Worm (Caenorhabditis elegans) whole organism, L4/young adult: Measurements from ENCODE around the gene C17A2.2.

ENCODE experiments used
- W03F9.2 ChIP-seq: fragments of 150-350 bp; optimal IDR thresholded peaks from 2 replicates; lab custom pipeline; 2014; ENCODE audit warnings: missing biosample characterization, missing genetic modification characterization
- dao-5 ChIP-seq: sonication (generic microtip); optimal IDR thresholded peaks from 2 replicates; lab custom pipeline; 2016; ENCODE audit warnings: missing genotype, missing genetic modification characterization, moderate library complexity, missing compliant biosample characterization
- him-1 ChIP-seq: sonication (generic microtip); optimal IDR thresholded peaks from 2 replicates; lab custom pipeline; 2016; ENCODE audit warnings: missing genotype, missing genetic modification reagents, missing genetic modification characterization, missing compliant biosample characterization

C17A2.2 gene

DNA sequence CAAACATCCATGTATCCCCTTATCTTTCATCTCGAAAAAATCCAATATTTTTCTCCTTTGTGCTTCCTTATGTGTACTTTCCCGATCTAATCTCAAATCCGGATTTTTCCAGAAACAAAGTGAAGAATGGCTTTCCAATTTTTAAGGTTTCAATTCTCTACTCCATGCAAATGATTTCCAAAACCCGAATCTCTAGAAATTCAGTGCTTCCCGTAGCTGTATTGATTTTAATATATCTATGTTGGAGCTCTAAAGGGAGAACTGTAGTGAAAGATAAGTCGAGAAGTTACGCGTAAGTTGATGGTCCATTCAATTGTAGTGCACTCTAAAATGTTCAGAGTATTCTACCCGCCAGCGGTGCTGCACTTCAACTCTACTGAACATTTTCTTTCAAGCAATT, 6.6 kb upstream of the C17A2.2 start, which contains the start of gene C17A2.4:
C17A2.4 (plus strand) TSS at position 301 of the 400 bp plus-strand sequence.
- TF ChIP-seq him-1 (tag; lab: Kevin White, UChicago) (no peak), dao-5 (tag; lab: Kevin White, UChicago) (no peak), W03F9.2 (no peak)

DNA sequence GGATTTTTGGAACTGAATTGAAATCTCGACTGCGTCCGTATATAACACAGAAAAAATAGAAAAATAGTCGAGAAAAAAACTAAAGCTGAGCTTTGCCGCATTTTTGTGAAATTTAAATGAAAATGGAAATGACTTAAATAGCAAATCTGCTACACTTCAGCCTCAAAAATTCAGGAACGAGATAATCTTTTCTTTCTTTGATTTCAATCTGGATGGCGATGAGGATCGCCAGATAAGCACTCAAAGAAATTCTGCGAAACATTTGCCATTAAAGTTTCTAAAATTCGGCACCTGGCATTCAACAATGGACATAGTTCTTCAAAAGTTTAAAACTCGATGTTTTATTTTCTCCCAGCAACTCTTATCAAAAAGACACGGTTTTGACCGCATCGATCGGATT, 2.8 kb upstream of the C17A2.2 start, which contains the start of the genes C17A2.7 and C17A2.3:
C17A2.7 (minus strand) TSS at position 101 of the 400 bp plus-strand sequence.
C17A2.3 (plus strand) TSS at position 305 of the 400 bp plus-strand sequence.
- TF ChIP-seq W03F9.2 (no peak), dao-5 (tag; lab: Kevin White, UChicago) (no peak), him-1 (tag; lab: Kevin White, UChicago) (no peak)

DNA sequence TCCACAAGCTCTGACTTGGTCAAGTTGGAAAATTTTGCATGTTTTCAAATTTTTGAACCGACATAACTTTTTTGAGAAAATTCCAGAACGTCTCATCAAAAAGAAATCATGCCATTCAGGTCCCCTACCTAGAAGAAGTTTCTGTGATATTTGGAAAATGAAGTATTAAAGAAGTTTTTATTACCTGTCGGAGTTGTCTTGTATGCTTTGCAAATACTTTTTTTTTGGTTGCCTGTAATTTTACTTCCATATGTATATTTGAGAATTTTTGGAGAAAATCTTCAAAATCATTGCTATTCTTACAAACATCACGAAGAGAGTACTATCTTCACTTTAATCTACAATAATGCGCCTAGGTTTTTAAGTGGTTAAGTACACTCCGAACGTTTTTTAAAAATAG, 4.5 kb downstream of the C17A2.2 start, which contains the start of gene nhr-72:
nhr-72 (minus strand) TSS at position 101 of the 400 bp plus-strand sequence.
- TF ChIP-seq him-1 (tag; lab: Kevin White, UChicago) (no peak), dao-5 (tag; lab: Kevin White, UChicago) (no peak), W03F9.2 (no peak)

DNA sequence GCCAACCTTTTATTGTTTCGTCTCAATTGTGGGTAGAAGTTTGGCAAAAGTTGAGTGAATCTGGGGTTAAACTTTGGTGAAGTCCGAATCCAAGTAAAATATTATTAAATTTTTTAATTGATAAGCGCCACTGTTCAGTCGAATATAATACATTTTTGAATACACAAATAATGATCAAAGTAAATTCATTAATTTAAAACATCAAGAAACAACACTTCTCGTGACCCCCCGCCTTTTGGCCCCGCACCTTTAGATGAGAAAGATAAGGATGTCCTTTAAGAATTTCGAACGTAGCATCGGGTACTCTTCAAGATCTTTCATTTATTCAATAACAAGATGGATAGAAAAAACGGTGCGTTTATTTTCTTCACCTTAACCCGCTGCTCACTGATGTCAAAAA, 6.5 kb downstream of the C17A2.2 start, which contains the start of gene nhr-257:
nhr-257 (plus strand) TSS at position 301 of the 400 bp plus-strand sequence.
- no peak for TF ChIP-seq dao-5 (tag; lab: Kevin White, UChicago)
- TF ChIP-seq him-1 (tag; lab: Kevin White, UChicago) = no peak
- no peak for TF ChIP-seq W03F9.2

DNA sequence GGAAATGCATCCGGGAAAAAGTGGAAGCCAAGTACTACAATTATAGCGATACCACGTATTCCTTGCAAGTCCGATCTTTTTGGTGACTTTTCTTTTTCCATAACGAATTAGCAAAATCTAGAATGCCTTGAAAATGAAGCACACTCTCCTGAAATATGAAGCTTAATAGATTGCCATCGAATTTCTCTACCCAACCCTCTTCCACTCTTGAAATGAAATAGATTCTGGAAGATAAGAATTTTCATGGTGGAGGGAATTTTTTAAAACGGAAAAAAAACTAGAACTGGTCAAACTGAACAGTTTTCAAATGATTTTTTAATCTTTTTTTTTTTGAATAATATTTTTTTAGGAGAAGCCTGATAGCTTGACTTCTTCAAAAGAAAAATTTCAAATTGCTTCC, 14.7 kb downstream of the C17A2.2 start, which contains the start of gene oac-11:
oac-11 (minus strand) TSS at position 101 of the 400 bp plus-strand sequence.
- TF ChIP-seq W03F9.2 (no peak), him-1 (tag; lab: Kevin White, UChicago) (no peak), dao-5 (tag; lab: Kevin White, UChicago) (no peak)

DNA sequence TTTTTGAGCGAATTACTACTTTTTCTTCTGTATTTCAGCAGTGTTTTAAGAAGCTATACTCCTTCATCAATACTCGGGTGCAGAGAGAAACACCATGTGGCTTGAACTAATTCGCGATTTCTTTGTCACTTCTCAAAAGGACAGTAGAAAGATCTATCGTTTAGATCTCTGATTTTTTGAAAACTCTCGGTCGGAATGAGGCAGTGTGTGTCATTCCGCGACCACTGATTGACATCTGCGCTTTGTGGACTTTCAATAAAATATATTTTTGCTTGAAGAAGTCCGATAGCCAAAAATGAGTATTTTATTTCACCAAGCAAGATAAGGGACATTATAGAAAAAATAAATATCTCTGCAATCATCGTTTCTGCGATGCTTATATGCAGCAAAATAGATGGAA, 15.9 kb downstream of the C17A2.2 start:
- TF ChIP-seq him-1 (tag; lab: Kevin White, UChicago) = no peak
- no peak for TF ChIP-seq W03F9.2
- TF ChIP-seq dao-5 (tag; lab: Kevin White, UChicago) = no peak

DNA sequence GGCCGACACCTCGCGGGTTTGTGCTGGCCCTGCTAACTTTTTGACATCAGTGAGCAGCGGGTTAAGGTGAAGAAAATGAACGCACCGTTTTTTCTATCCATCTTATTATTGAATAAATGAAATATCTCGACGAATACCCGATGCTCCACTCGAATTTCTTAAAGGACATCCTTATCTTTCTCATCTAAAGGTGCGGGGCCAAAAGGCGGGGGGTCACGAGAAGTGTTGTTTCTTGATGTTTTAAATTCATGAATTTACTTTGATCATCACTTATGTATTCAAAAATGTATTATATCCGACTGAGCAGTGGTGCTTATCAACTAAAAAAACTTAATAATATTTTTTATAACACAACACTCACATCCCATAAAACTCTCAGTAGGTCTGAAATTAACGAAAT, 18.5 kb downstream of the C17A2.2 start, which contains the start of gene nhr-261:
nhr-261 (minus strand) TSS at position 101 of the 400 bp plus-strand sequence.
- TF ChIP-seq dao-5 (tag; lab: Kevin White, UChicago) (no peak), W03F9.2 (no peak), him-1 (tag; lab: Kevin White, UChicago) (no peak)

DNA sequence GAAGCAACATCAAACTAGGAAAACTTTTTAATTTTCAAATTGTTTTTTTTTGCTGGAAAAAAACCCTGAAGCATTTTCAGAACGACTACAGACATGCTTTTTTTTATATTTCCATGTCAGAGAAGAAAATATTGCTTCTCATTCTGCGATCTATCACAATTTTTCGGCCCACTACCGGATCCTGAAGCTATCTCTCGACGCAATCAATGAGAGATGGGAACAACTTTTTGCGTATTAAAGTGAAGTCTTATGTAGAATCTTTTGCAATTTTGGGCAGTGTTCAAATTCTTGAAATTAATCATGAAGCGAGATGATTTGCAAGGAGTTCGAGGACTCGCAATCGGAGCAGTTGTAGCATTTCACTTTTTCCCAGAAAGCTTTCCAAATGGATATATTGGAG, 23.5 kb downstream of the C17A2.2 start, which contains the start of gene oac-10:
oac-10 (plus strand) TSS at position 301 of the 400 bp plus-strand sequence.
- no peak for TF ChIP-seq W03F9.2
- no peak for TF ChIP-seq dao-5 (tag; lab: Kevin White, UChicago)
- TF ChIP-seq him-1 (tag; lab: Kevin White, UChicago) = no peak

DNA sequence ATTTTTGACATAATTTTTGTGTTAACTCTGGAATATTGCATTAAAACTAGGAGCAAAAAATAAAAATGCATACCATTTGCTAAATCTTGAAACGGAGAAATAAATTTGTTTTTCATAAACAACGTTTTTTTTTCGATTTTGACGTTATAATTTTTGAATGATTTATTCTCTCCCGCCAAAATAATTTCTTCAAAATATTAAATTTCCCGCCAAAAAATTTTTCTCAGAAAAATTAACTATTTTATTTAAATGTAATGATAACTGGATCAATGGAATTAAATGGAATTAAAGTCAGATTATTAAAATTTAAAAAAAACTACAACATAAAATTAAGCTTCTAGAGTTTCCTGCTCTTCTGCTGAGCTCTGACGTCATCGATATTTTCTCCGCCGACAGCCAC, 31.0 kb downstream of the C17A2.2 start, which contains the start of gene nep-3:
nep-3 (minus strand) TSS at position 101 of the 400 bp plus-strand sequence.
- no peak for TF ChIP-seq W03F9.2
- TF ChIP-seq dao-5 (tag; lab: Kevin White, UChicago) = no peak
- no peak for TF ChIP-seq him-1 (tag; lab: Kevin White, UChicago)

DNA sequence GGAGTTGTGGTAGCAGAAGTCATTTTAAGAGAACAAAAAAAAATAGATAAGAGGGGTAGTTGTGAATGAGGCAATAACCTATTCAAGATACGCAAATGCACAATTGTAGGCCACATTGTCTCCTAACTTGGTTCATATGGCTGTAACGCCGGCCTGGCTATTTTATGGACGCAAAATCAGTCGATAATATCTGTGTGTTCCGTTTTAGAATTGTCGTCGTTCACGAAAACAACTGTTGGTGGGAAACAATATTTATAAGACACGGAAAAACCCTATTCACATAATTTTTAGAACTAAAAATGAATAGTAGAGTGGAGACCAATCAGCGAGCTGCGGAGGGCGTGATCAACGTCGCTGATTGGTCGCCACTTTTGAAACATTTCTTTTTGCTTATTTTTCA, 31.7 kb downstream of the C17A2.2 start, which contains the start of gene sdz-7:
sdz-7 (minus strand) TSS at position 101 of the 400 bp plus-strand sequence.
- TF ChIP-seq dao-5 (tag; lab: Kevin White, UChicago) = no peak
- no peak for TF ChIP-seq W03F9.2
- TF ChIP-seq him-1 (tag; lab: Kevin White, UChicago) = no peak

DNA sequence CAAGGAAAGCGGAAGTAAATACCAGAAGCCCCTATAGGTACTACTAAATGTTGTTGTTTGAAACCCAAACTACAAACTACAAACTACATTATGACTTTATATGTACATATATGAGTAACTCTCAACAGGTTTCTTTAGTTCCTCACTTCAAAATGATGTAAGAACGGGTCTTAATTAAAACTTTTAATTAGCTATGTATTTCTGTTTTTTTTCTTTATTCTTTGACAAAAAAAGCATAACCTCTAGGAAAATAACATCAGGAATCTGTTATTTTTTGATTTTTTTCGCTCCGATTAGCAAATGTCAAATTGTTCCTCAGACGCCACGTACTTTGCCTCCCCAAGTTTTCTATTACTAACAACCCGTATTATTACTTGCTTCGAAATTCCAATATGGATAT, 32.2 kb downstream of the C17A2.2 start, which contains the start of gene srh-250:
srh-250 (plus strand) TSS at position 301 of the 400 bp plus-strand sequence.
- TF ChIP-seq W03F9.2 (no peak), him-1 (tag; lab: Kevin White, UChicago) (no peak), dao-5 (tag; lab: Kevin White, UChicago) (no peak)

DNA sequence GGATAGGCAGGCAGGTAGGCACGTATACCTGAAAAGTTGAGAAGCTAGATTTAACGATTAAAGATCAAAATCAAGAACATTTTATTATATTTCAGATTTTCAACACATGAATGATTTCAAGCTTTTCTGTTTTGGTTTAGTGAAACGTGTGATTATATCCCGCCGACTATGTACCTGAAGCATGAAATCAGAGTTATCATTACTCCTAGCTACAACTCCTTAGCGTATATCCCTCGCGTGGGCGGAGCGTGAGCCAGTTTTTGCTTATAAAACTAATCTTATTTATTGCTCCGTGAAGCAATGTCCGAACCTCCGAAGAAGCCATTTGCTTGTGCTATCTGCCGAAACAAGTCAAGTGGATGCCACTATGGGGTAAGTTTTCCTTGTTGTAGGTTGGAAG, 33.8 kb downstream of the C17A2.2 start, which contains the start of gene nhr-166:
nhr-166 (plus strand) TSS at position 301 of the 400 bp plus-strand sequence.
- no peak for TF ChIP-seq W03F9.2
- no peak for TF ChIP-seq dao-5 (tag; lab: Kevin White, UChicago)
- TF ChIP-seq him-1 (tag; lab: Kevin White, UChicago) = no peak

DNA sequence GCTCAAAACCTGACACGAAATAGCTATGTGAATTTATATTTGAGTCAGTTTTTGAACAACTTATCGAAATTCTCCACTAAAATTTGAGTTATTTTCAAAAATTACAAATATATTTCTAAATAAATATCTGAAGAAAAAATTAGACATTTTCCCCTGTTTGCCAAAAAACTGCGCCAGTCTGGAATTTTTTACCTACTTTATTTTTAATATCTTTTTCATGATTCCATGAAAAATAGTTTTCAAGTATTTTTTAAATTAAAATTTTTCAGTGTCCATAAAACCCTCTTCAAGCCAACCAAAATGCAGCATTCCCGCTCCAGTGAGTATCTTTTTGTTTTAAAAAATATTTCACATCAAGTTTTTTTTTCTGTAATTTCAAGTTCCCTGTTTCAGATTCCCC, 45.0 kb downstream of the C17A2.2 start, which contains the start of gene F53C3.8:
F53C3.8 (plus strand) TSS at position 301 of the 400 bp plus-strand sequence.
- TF ChIP-seq him-1 (tag; lab: Kevin White, UChicago) (no peak), W03F9.2 (no peak), dao-5 (tag; lab: Kevin White, UChicago) (no peak)

DNA sequence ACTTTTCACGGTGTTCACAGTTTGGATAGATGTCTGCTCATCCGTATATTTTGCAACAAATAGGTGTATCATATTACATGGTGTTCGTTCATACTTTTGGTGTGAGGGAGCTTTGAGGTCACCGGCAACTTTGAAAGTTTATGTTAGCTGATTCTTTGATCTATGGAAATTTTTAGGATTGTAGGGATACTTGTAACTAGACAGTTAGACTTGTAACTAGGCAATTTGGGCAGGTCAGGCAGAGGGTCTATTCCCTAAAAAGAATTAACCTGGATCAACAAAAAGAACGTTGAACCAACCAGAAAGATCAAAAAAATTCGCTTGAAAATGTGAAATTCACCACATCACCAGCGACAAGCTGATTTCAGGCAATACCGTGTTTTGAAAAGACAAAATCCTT, 47.8 kb downstream of the C17A2.2 start:
- TF ChIP-seq dao-5 (tag; lab: Kevin White, UChicago) = no peak
- no peak for TF ChIP-seq him-1 (tag; lab: Kevin White, UChicago)
- no peak for TF ChIP-seq W03F9.2
